Worm (Caenorhabditis elegans) whole organism, early embryonic: ENCODE data around the gene srg-60.

ENCODE experiments used
- aly-1 ChIP-seq: sonication (generic microtip); optimal IDR thresholded peaks from 2 replicates; lab custom pipeline; 2016; ENCODE audit warnings: missing genetic modification characterization, missing compliant biosample characterization
- ama-1 ChIP-seq: fragments of 150-350 bp; optimal IDR thresholded peaks from 2 replicates; lab custom pipeline; 2014
- ceh-36 ChIP-seq: sonication (generic microtip); optimal IDR thresholded peaks from 2 replicates; lab custom pipeline; 2016; ENCODE audit warnings: missing genetic modification characterization, inconsistent platforms, missing compliant biosample characterization
- flt-1 ChIP-seq: fragments of 200-800 bp; sonication (Bioruptor generic); IDR thresholded peaks from 2 replicates; pipeline ENCODE4 v1.3.6; 2022; ENCODE audit warnings: missing genetic modification characterization, missing compliant biosample characterization
- hmg-4 ChIP-seq: fragments of 200-800 bp; sonication (Bioruptor generic); optimal IDR thresholded peaks from 2 replicates; lab custom pipeline; 2018; ENCODE audit warnings: mild to moderate bottlenecking, missing genetic modification characterization, missing compliant biosample characterization
- hnd-1 ChIP-seq: sonication (generic microtip); optimal IDR thresholded peaks from 2 replicates; lab custom pipeline; 2016; ENCODE audit warnings: missing genetic modification characterization, missing compliant biosample characterization
- sea-1 ChIP-seq: fragments of 200-800 bp; sonication (Bioruptor generic); conservative IDR thresholded peaks from 2 replicates; pipeline ENCODE4 v1.3.6; 2022; ENCODE audit warnings: missing genetic modification characterization, missing compliant biosample characterization
- tbx-11 ChIP-seq: fragments of 200-800 bp; sonication (Bioruptor generic); IDR thresholded peaks from 2 replicates; pipeline ENCODE4 v1.3.6; 2022; ENCODE audit warnings: missing genetic modification characterization, missing compliant biosample characterization

- TF ChIP-seq sea-1 (no peak), ceh-36 (no peak), hnd-1 (no peak), flt-1 (GFP tag; lab: Robert Waterston, UW) (no peak), hmg-4 (GFP tag; lab: Kevin White, UChicago) (no peak), ama-1 (no peak), aly-1 (tag; lab: Kevin White, UChicago) (no peak), tbx-11 (GFP tag; lab: Robert Waterston, UW) (no peak)
Measured at ce11 chrV:2684227-2684626, 38.2 kb downstream of the srg-60 start.
